Worm (Caenorhabditis elegans) whole organism, early embryonic: ENCODE results near the gene mlc-7.
"Not testable (repeated sequence)": the region's sequence is repeated elsewhere in the genome, so short reads cannot be mapped to it uniquely, and the experiment has no call there.

ENCODE experiments used
- B0310.2 ChIP-seq: sonication (generic microtip); optimal IDR thresholded peaks from 2 replicates; lab custom pipeline; 2016; ENCODE audit warnings: mild to moderate bottlenecking, missing genetic modification characterization, missing compliant biosample characterization
- F13C5.2 ChIP-seq: sonication (generic microtip); optimal IDR thresholded peaks from 2 replicates; lab custom pipeline; 2017; ENCODE audit warnings: mild to moderate bottlenecking, missing genetic modification characterization, inconsistent platforms, missing compliant biosample characterization
- aly-1 ChIP-seq: sonication (generic microtip); optimal IDR thresholded peaks from 2 replicates; lab custom pipeline; 2016; ENCODE audit warnings: missing genetic modification characterization, missing compliant biosample characterization
- ama-1 ChIP-seq: fragments of 150-350 bp; optimal IDR thresholded peaks from 2 replicates; lab custom pipeline; 2014
- ceh-13 ChIP-seq: fragments of 200-800 bp; sonication (Bioruptor generic); optimal IDR thresholded peaks from 2 replicates; lab custom pipeline; 2018; ENCODE audit warnings: mild to moderate bottlenecking, missing genetic modification characterization, missing compliant biosample characterization
- ceh-36 ChIP-seq: sonication (generic microtip); optimal IDR thresholded peaks from 2 replicates; lab custom pipeline; 2016; ENCODE audit warnings: missing genetic modification characterization, inconsistent platforms, missing compliant biosample characterization
- ets-7 ChIP-seq: sonication (generic microtip); optimal IDR thresholded peaks from 2 replicates; lab custom pipeline; 2016; ENCODE audit warnings: missing genotype, missing genetic modification characterization, missing compliant biosample characterization
- flt-1 ChIP-seq: fragments of 200-800 bp; sonication (Bioruptor generic); IDR thresholded peaks from 2 replicates; pipeline ENCODE4 v1.3.6; 2022; ENCODE audit warnings: missing genetic modification characterization, missing compliant biosample characterization
- hmbx-1 ChIP-seq: sonication (generic microtip); optimal IDR thresholded peaks from 2 replicates; lab custom pipeline; 2016; ENCODE audit warnings: mild to moderate bottlenecking, missing genetic modification characterization, missing compliant biosample characterization
- hmg-4 ChIP-seq: fragments of 200-800 bp; sonication (Bioruptor generic); optimal IDR thresholded peaks from 2 replicates; lab custom pipeline; 2018; ENCODE audit warnings: mild to moderate bottlenecking, missing genetic modification characterization, missing compliant biosample characterization
- hnd-1 ChIP-seq: sonication (generic microtip); optimal IDR thresholded peaks from 2 replicates; lab custom pipeline; 2016; ENCODE audit warnings: missing genetic modification characterization, missing compliant biosample characterization
- pes-1 ChIP-seq: fragments of 200-800 bp; sonication (Bioruptor generic); IDR thresholded peaks from 2 replicates; pipeline ENCODE4 v1.3.6; 2022; ENCODE audit warnings: missing genetic modification reagents, missing genetic modification characterization, missing compliant biosample characterization
- scrt-1 ChIP-seq: fragments of 200-800 bp; sonication (Bioruptor generic); IDR thresholded peaks from 2 replicates; pipeline ENCODE4 v1.3.6; 2022; ENCODE audit warnings: missing genetic modification characterization, missing compliant biosample characterization
- sea-1 ChIP-seq: fragments of 200-800 bp; sonication (Bioruptor generic); conservative IDR thresholded peaks from 2 replicates; pipeline ENCODE4 v1.3.6; 2022; ENCODE audit warnings: missing genetic modification characterization, missing compliant biosample characterization
- tbx-11 ChIP-seq: fragments of 200-800 bp; sonication (Bioruptor generic); IDR thresholded peaks from 2 replicates; pipeline ENCODE4 v1.3.6; 2022; ENCODE audit warnings: missing genetic modification characterization, missing compliant biosample characterization
- tbx-37 ChIP-seq: fragments of 200-800 bp; sonication (Bioruptor generic); conservative IDR thresholded peaks from 2 replicates; pipeline ENCODE4 v1.3.6; 2022; ENCODE audit warnings: missing genetic modification reagents, missing genetic modification characterization, missing compliant biosample characterization
- tra-4 ChIP-seq: sonication (generic microtip); optimal IDR thresholded peaks from 2 replicates; lab custom pipeline; 2017; ENCODE audit warnings: missing genetic modification characterization, missing compliant biosample characterization

Gene mlc-7

DNA sequence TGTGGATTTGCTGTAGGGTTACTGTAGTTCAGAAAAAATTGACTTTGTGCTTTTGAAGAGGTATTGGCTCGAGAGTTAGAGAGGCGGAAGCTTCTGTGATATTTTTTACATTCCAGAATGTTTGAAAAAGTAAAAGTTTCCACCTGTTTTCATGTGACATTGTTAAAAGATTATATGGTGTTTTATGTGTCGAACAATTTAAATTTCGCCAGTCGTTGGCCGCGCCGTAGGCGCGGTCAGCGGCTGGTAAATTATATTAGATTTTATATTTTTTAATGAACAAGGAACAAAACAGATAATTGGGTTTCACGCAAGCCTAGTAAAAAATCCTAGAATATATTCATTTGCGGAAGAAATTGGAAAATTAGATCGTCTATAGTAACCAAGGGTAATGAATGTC, at the start of gene mlc-7:
mlc-7 (plus strand) TSS at position 301 of the 400 bp plus-strand sequence.
- not testable (repeated sequence) for TF ChIP-seq hmbx-1 (tag; lab: Kevin White, UChicago); scrt-1; sea-1 (GFP tag; lab: Robert Waterston, UW)

DNA sequence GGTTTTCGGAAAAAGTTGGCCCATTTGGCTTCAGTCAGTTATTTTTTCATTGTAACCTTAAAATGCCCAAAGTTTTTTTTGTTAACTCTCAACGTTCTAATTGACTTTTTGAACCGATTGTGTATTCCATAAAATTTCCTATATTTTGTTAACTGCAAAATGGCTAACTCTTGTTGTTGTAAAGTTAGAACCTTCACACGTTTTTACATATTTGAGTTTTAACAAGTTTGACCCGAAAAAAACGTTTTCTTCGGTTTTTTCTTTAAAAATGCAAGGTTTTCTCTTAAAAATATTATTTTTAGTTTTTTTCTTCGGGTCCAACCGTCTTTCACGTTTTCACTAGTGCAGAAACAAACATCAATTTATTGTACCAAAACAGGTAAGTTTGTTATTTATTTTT, 49.6 kb upstream of the mlc-7 start, which contains the start of gene lit-1:
lit-1 (plus strand) TSS at position 301 of the 400 bp plus-strand sequence.
- no peak for TF ChIP-seq hmbx-1 (tag; lab: Kevin White, UChicago)
- TF ChIP-seq F13C5.2 (tag; lab: Kevin White, UChicago), result no peak
- no peak for TF ChIP-seq aly-1 (tag; lab: Kevin White, UChicago)
- TF ChIP-seq tbx-11, result no peak
- TF ChIP-seq hnd-1, result no peak
- no peak for TF ChIP-seq tbx-37 (GFP tag; lab: Robert Waterston, UW)
- no peak for TF ChIP-seq ama-1 (lab: Kevin White, UChicago)

DNA sequence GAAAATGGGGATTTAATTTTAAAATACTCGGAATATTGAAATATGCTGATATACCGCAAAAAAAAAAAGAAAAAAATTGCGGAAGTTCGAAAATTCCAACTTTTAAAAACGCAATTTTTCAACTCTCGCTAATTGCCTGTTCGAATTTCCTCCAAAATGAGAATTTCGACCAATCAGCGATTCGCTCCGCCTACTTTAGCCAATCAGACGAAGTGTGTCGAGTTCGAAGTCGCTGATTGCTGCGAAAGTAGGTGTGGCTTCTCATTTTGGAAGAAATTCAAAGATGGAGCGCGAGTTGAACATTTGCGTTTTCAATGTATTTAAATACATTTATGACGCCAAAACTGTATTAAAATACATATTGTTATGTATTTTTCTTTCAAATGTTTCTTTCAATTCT, 42.8 kb upstream of the mlc-7 start:
- TF ChIP-seq hmg-4, result no peak
- TF ChIP-seq aly-1 (tag; lab: Kevin White, UChicago), result no peak
- TF ChIP-seq tra-4, result no peak
- TF ChIP-seq pes-1 (GFP tag; lab: Robert Waterston, UW), result no peak
- TF ChIP-seq tbx-11, result no peak
- TF ChIP-seq flt-1 (GFP tag; lab: Robert Waterston, UW), result no peak
- TF ChIP-seq scrt-1, result no peak
- no peak for TF ChIP-seq hnd-1
- TF ChIP-seq ets-7, result no peak
- TF ChIP-seq hmbx-1 (tag; lab: Kevin White, UChicago), result no peak
- no peak for TF ChIP-seq tbx-37 (GFP tag; lab: Robert Waterston, UW)

DNA sequence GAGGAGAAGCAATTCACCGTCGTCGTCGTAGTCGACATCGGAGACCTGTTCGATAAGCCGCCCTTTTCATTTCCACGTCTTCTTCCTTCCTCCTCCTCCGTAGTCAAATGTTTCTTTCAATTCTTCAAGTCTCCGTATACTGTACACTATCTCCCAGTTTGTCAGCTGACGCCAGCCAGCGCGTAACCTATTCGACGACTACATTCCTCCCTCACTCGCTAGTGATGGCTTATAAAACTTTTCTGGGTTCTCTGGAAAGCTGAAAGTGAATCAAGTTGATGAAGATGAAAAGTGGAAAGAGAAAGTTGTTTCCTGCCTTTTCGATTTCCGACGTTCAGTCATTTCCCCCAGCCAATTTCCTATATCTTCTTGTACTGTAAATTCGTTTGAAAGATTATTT, 42.1 kb upstream of the mlc-7 start:
- no peak for TF ChIP-seq sea-1 (GFP tag; lab: Robert Waterston, UW)
- no peak for TF ChIP-seq ceh-36 (tag; lab: Kevin White, UChicago)
- no peak for TF ChIP-seq aly-1 (tag; lab: Kevin White, UChicago)
- no peak for TF ChIP-seq tbx-37 (GFP tag; lab: Robert Waterston, UW)
- no peak for TF ChIP-seq tra-4
- no peak for TF ChIP-seq hmbx-1 (tag; lab: Kevin White, UChicago)
- TF ChIP-seq tbx-11, result no peak
- TF ChIP-seq hmg-4, result no peak
- no peak for TF ChIP-seq B0310.2
- TF ChIP-seq hnd-1, result no peak
- TF ChIP-seq ets-7, result no peak
- no peak for TF ChIP-seq pes-1 (GFP tag; lab: Robert Waterston, UW)
- no peak for TF ChIP-seq ama-1 (lab: Kevin White, UChicago)
- TF ChIP-seq F13C5.2 (tag; lab: Kevin White, UChicago), result no peak
- no peak for TF ChIP-seq scrt-1
- TF ChIP-seq flt-1 (GFP tag; lab: Robert Waterston, UW), result no peak
- no peak for TF ChIP-seq ceh-13 (GFP tag; lab: Kevin White, UChicago)

DNA sequence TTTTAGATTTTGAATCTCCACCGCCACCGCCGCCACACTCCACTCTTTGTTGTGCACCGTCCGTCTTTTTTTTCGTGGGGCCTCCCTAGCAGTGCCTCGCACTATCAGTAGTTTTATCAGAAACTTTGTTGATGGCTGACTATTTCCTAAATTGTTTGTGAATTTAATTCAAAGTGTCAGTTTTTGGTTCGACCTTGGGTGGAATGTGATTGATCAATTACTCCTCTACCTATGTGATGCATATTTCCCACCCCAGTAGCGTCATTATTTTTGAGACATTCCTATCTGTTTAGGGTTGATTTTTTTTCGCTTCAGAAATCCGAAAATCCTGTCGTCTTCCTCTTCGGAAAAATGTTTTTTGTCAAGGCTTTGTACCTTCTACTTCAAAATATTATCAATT, 40.6 kb upstream of the mlc-7 start:
- TF ChIP-seq F13C5.2 (tag; lab: Kevin White, UChicago), result no peak

DNA sequence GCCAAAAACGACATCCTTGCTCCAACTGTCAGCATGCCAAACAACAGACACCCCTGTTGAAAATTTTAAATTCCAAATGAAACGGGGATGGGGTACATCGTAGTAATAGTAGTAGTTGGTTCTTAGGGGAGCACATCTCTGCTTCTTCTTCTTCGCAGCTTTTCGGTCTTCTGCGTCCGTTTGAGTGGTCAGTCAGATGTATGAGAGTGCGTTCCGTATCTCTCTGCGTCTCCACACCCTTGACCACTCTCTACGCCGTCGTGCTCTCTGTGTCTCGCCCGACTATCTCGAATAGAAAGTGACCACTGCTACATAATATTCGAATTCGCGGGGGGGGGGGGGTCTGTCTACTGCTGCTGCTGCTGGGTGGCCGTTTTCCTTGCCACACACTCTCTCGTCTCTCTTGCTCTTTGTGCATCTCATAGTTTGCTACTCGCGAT, 38.4 kb upstream of the mlc-7 start:
- TF ChIP-seq ceh-13 (GFP tag; lab: Kevin White, UChicago) (no peak), ama-1 (lab: Kevin White, UChicago) (no peak), tra-4 (no peak), hnd-1 (no peak), hmbx-1 (tag; lab: Kevin White, UChicago) (no peak), flt-1 (GFP tag; lab: Robert Waterston, UW) (no peak), scrt-1 (no peak), aly-1 (tag; lab: Kevin White, UChicago) (no peak), sea-1 (GFP tag; lab: Robert Waterston, UW) (no peak), F13C5.2 (tag; lab: Kevin White, UChicago) (peak; percentile 56), ets-7 (no peak), hmg-4 (peak; percentile 68), tbx-11 (no peak), tbx-37 (GFP tag; lab: Robert Waterston, UW) (no peak), pes-1 (GFP tag; lab: Robert Waterston, UW) (no peak), B0310.2 (no peak), ceh-36 (tag; lab: Kevin White, UChicago) (peak; percentile 16)

DNA sequence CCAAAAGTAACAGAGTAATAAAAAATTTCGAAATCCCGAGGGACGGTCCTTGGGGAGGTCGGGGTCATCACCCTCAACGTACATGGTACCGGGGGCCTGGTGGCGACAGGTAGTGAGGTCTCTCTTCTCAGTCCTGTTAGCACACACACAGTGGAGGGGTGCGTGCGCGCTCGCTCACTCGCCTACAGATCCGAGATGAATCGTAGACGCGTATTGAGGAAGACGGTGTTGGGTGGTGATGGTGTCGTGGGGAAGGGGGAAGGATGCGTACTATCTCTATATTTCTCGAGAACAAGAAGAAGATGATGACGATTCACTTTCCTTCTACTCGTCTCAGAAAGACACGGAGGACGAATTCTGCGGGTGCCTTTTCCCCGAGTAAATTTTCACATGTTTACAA, 37.4 kb upstream of the mlc-7 start:
- TF ChIP-seq hmbx-1 (tag; lab: Kevin White, UChicago) (no peak), ceh-13 (GFP tag; lab: Kevin White, UChicago) (no peak), tbx-37 (GFP tag; lab: Robert Waterston, UW) (no peak), B0310.2 (no peak), tra-4 (no peak), pes-1 (GFP tag; lab: Robert Waterston, UW) (no peak), hmg-4 (peak; percentile 62), F13C5.2 (tag; lab: Kevin White, UChicago) (no peak), tbx-11 (no peak), hnd-1 (no peak), ama-1 (lab: Kevin White, UChicago) (no peak), sea-1 (GFP tag; lab: Robert Waterston, UW) (peak; percentile 38; the same call in 1 of the 2 replicates), flt-1 (GFP tag; lab: Robert Waterston, UW) (peak; percentile 26; the same call in 1 of the 2 replicates), ceh-36 (tag; lab: Kevin White, UChicago) (no peak), ets-7 (no peak), aly-1 (tag; lab: Kevin White, UChicago) (no peak), scrt-1 (0 out of 2 replicates have a peak, but pooled peaks have one; percentile 46)

DNA sequence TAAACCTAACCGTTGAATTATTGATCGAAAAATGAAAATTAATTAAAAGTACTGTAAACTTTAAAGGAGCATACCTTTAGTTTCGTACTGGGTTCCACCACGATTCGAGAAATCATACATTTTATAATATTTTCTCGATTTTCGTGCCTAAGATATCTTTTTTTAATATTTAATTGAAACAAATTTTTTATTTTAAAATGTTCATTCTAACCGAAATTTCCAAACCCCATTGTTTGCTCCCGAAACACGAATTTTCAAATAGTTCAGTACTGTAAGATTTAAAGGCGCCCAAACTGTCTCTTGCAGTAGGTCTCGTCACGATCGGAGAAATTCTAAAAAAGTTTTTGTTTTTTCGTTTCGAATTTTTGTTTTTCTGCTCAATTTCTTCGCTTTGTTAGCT, 36.3 kb upstream of the mlc-7 start:
- no peak for TF ChIP-seq tra-4
- no peak for TF ChIP-seq ceh-36 (tag; lab: Kevin White, UChicago)
- no peak for TF ChIP-seq scrt-1
- no peak for TF ChIP-seq tbx-11
- no peak for TF ChIP-seq aly-1 (tag; lab: Kevin White, UChicago)
- no peak for TF ChIP-seq pes-1 (GFP tag; lab: Robert Waterston, UW)
- TF ChIP-seq hmbx-1 (tag; lab: Kevin White, UChicago), result no peak
- TF ChIP-seq flt-1 (GFP tag; lab: Robert Waterston, UW), result no peak
- no peak for TF ChIP-seq F13C5.2 (tag; lab: Kevin White, UChicago)
- TF ChIP-seq tbx-37 (GFP tag; lab: Robert Waterston, UW), result no peak
- TF ChIP-seq sea-1 (GFP tag; lab: Robert Waterston, UW), result no peak
- no peak for TF ChIP-seq ceh-13 (GFP tag; lab: Kevin White, UChicago)
- no peak for TF ChIP-seq hnd-1
- no peak for TF ChIP-seq hmg-4
- no peak for TF ChIP-seq B0310.2
- TF ChIP-seq ets-7, result no peak
- TF ChIP-seq ama-1 (lab: Kevin White, UChicago), result no peak
